Fruit fly (Drosophila melanogaster) whole organism, embryonic: Measurements from ENCODE around the gene CG2854.

Experiments
- Asciz ChIP-seq: fragments of 200-800 bp; sonication (Bioruptor generic); optimal IDR thresholded peaks from 2 replicates; lab custom pipeline; 2017; ENCODE audit warnings: missing biosample characterization, mild to moderate bottlenecking, missing genetic modification characterization, missing genetic modification reagents
- CG10147 ChIP-seq: fragments of 200-800 bp; sonication (Bioruptor generic); optimal IDR thresholded peaks from 2 replicates; lab custom pipeline; 2019; ENCODE audit warnings: missing biosample characterization, mild to moderate bottlenecking, missing genetic modification characterization, moderate library complexity
- CG10267 ChIP-seq: fragments of 200-800 bp; sonication (Bioruptor generic); optimal IDR thresholded peaks from 2 replicates; lab custom pipeline; 2018; ENCODE audit warnings: missing biosample characterization, mild to moderate bottlenecking, missing genetic modification characterization, moderate library complexity
- CG11247 ChIP-seq: fragments of 200-800 bp; sonication (Bioruptor generic); IDR thresholded peaks from 2 replicates; pipeline ENCODE4 v1.3.6; 2022; ENCODE audit warnings: missing biosample characterization, missing genetic modification characterization
- CG11560 ChIP-seq: fragments of 200-800 bp; sonication (Bioruptor generic); IDR thresholded peaks from 3 replicates; pipeline ENCODE4 v1.3.6; 2022; ENCODE audit warnings: missing biosample characterization, missing genetic modification characterization
- CG12071 ChIP-seq: fragments of 200-800 bp; sonication (Bioruptor generic); optimal IDR thresholded peaks from 3 replicates; lab custom pipeline; 2018; ENCODE audit warnings: missing biosample characterization, mild to moderate bottlenecking, missing genetic modification characterization
- CG12219 ChIP-seq: fragments of 200-800 bp; sonication (Bioruptor generic); optimal IDR thresholded peaks from 3 replicates; lab custom pipeline; 2018; ENCODE audit warnings: missing biosample characterization, mild to moderate bottlenecking, missing genetic modification characterization
- CG12236 ChIP-seq: fragments of 200-800 bp; sonication (Bioruptor generic); optimal IDR thresholded peaks from 2 replicates; lab custom pipeline; 2016; ENCODE audit warnings: missing biosample characterization, missing genetic modification characterization
- CG13296 ChIP-seq: fragments of 200-800 bp; sonication (Bioruptor generic); optimal IDR thresholded peaks from 3 replicates; lab custom pipeline; 2018; ENCODE audit warnings: missing biosample characterization, mild to moderate bottlenecking, missing genetic modification characterization
- CG1647 ChIP-seq: fragments of 200-800 bp; sonication (Bioruptor generic); optimal IDR thresholded peaks from 3 replicates; lab custom pipeline; 2016; ENCODE audit warnings: missing biosample characterization, missing genetic modification characterization
- CG17359 ChIP-seq: fragments of 200-800 bp; sonication (Bioruptor generic); optimal IDR thresholded peaks from 3 replicates; lab custom pipeline; 2018; ENCODE audit warnings: missing biosample characterization, mild to moderate bottlenecking, missing genetic modification characterization, moderate library complexity
- CG17829 ChIP-seq: fragments of 200-800 bp; optimal IDR thresholded peaks from 2 replicates; lab custom pipeline; 2019; ENCODE audit warnings: missing biosample characterization, mild to moderate bottlenecking, missing genetic modification characterization, moderate library complexity
- CG30431 ChIP-seq: fragments of 200-800 bp; sonication (Bioruptor generic); optimal IDR thresholded peaks from 2 replicates; lab custom pipeline; 2017; ENCODE audit warnings: missing biosample characterization, missing genetic modification characterization
- CG3281 ChIP-seq: fragments of 200-800 bp; sonication (Bioruptor generic); optimal IDR thresholded peaks from 3 replicates; lab custom pipeline; 2017; ENCODE audit warnings: missing biosample characterization, mild to moderate bottlenecking, missing genetic modification characterization
- CG34224 ChIP-seq: fragments of 200-800 bp; sonication (Bioruptor generic); IDR thresholded peaks from 3 replicates; pipeline ENCODE4 v1.3.6; 2022; ENCODE audit warnings: missing biosample characterization, missing genetic modification characterization; ENCODE audit not compliant: partially characterized antibody
- CG5953 ChIP-seq: fragments of 200-800 bp; sonication (Bioruptor generic); IDR thresholded peaks from 2 replicates; pipeline ENCODE4 v1.3.6; 2022; ENCODE audit warnings: missing biosample characterization, missing genetic modification characterization
- CG7372 ChIP-seq: fragments of 200-800 bp; sonication (Bioruptor generic); IDR thresholded peaks from 2 replicates; pipeline ENCODE4 v1.3.6; 2022; ENCODE audit warnings: missing biosample characterization, missing genetic modification characterization
- CG7928 ChIP-seq: fragments of 200-800 bp; sonication (Bioruptor generic); optimal IDR thresholded peaks from 2 replicates; lab custom pipeline; 2017; ENCODE audit warnings: missing biosample characterization, mild to moderate bottlenecking, missing genetic modification characterization
- CkIIα-i1 ChIP-seq: fragments of 200-800 bp; sonication (Bioruptor generic); IDR thresholded peaks from 2 replicates; pipeline ENCODE4 v1.3.6; 2022; ENCODE audit warnings: missing biosample characterization, missing genetic modification characterization
- Deaf1 ChIP-seq: fragments of 200-800 bp; optimal IDR thresholded peaks from 3 replicates; lab custom pipeline; 2019; ENCODE audit warnings: missing biosample characterization, mild to moderate bottlenecking, missing genetic modification characterization, moderate library complexity
- Dll ChIP-seq: fragments of 200-800 bp; sonication (Bioruptor generic); IDR thresholded peaks from 4 replicates; pipeline ENCODE4 v1.3.6; 2022; ENCODE audit warnings: missing biosample characterization, missing genetic modification characterization; ENCODE audit not compliant: partially characterized antibody
- Drgx ChIP-seq: fragments of 200-800 bp; sonication (Bioruptor generic); IDR thresholded peaks from 2 replicates; pipeline ENCODE4 v1.3.6; 2022; ENCODE audit warnings: missing biosample characterization, missing genetic modification characterization
- E2f2 ChIP-seq: fragments of 200-800 bp; sonication (Bioruptor generic); IDR thresholded peaks from 2 replicates; pipeline ENCODE4 v1.3.6; 2022; ENCODE audit warnings: missing biosample characterization, missing genetic modification characterization
- Lpt ChIP-seq: fragments of >200 bp; optimal IDR thresholded peaks from 2 replicates; lab custom pipeline; 2018; ENCODE audit warnings: missing biosample characterization, missing genetic modification characterization
- NC2β ChIP-seq: fragments of 200-800 bp; sonication (Bioruptor generic); optimal IDR thresholded peaks from 2 replicates; lab custom pipeline; 2016; ENCODE audit warnings: missing biosample characterization, missing genetic modification characterization
- Neu2 ChIP-seq: fragments of 200-800 bp; sonication (Bioruptor generic); optimal IDR thresholded peaks from 3 replicates; lab custom pipeline; 2016; ENCODE audit warnings: missing biosample characterization, missing genetic modification characterization, borderline replicate concordance
- Optix ChIP-seq: fragments of 200-800 bp; sonication (Bioruptor generic); IDR thresholded peaks from 3 replicates; pipeline ENCODE4 v1.3.6; 2022; ENCODE audit warnings: missing biosample characterization, missing genetic modification characterization
- Pdp1 ChIP-seq, 2 experiments: fragments of 200-800 bp; sonication (Bioruptor generic); optimal IDR thresholded peaks; 3 replicates each; lab custom pipeline; 2016; ENCODE audit warnings: missing biosample characterization in 2 of 2, missing genetic modification characterization in 2 of 2, mild to moderate bottlenecking in 1 of 2, moderate library complexity in 1 of 2
- Ravus ChIP-seq: fragments of 200-800 bp; sonication (Bioruptor generic); IDR thresholded peaks from 2 replicates; pipeline ENCODE4 v1.3.6; 2022; ENCODE audit warnings: missing biosample characterization, missing genetic modification characterization
- Sox102F ChIP-seq: fragments of 200-800 bp; sonication (Bioruptor generic); optimal IDR thresholded peaks from 2 replicates; lab custom pipeline; 2018; ENCODE audit warnings: missing biosample characterization, mild to moderate bottlenecking, missing genetic modification characterization, moderate library complexity
- Sry-β ChIP-seq: fragments of 200-800 bp; sonication (Bioruptor generic); optimal IDR thresholded peaks from 2 replicates; lab custom pipeline; 2018; ENCODE audit warnings: missing biosample characterization, mild to moderate bottlenecking, missing genetic modification characterization, moderate library complexity
- Vsx1 ChIP-seq: fragments of 200-800 bp; sonication (Bioruptor generic); optimal IDR thresholded peaks from 2 replicates; lab custom pipeline; 2017; ENCODE audit warnings: missing biosample characterization, mild to moderate bottlenecking, missing genetic modification characterization, missing genetic modification reagents
- abd-A ChIP-seq: fragments of 200-800 bp; sonication (Bioruptor generic); optimal IDR thresholded peaks from 3 replicates; lab custom pipeline; 2019; ENCODE audit warnings: missing biosample characterization, mild to moderate bottlenecking, missing genetic modification characterization, moderate library complexity
- amos ChIP-seq: fragments of 200-800 bp; sonication (Bioruptor generic); IDR thresholded peaks from 2 replicates; pipeline ENCODE4 v1.3.6; 2022; ENCODE audit warnings: missing biosample characterization, missing genetic modification characterization; ENCODE audit not compliant: partially characterized antibody
- ara ChIP-seq: fragments of 200-800 bp; sonication (Bioruptor generic); IDR thresholded peaks from 2 replicates; pipeline ENCODE4 v1.3.6; 2022; ENCODE audit warnings: missing biosample characterization, missing genetic modification characterization
- crc ChIP-seq: fragments of 200-800 bp; sonication (Bioruptor generic); optimal IDR thresholded peaks from 2 replicates; lab custom pipeline; 2016; ENCODE audit warnings: missing biosample characterization, missing genetic modification characterization
- esg ChIP-seq: fragments of 200-800 bp; sonication (Bioruptor generic); conservative IDR thresholded peaks from 2 replicates; pipeline ENCODE4 v1.3.6; 2022; ENCODE audit warnings: missing biosample characterization, missing genetic modification characterization
- eve ChIP-seq, 2 experiments: fragments of >200 bp; optimal IDR thresholded peaks; 2 replicates each; lab custom pipeline; 2017; ENCODE audit warnings: missing biosample characterization in 2 of 2, missing genetic modification characterization in 2 of 2
- fd96Cb ChIP-seq: fragments of 200-800 bp; sonication (Bioruptor generic); optimal IDR thresholded peaks from 2 replicates; lab custom pipeline; 2018; ENCODE audit warnings: missing biosample characterization, mild to moderate bottlenecking, missing genetic modification characterization, moderate library complexity
- grau ChIP-seq: fragments of 200-800 bp; optimal IDR thresholded peaks from 3 replicates; lab custom pipeline; 2019; ENCODE audit warnings: missing biosample characterization, mild to moderate bottlenecking, missing genetic modification characterization, moderate library complexity
- grn ChIP-seq: fragments of 200-800 bp; sonication (Bioruptor generic); optimal IDR thresholded peaks from 3 replicates; lab custom pipeline; 2017; ENCODE audit warnings: missing biosample characterization, missing genetic modification characterization
- ind ChIP-seq: fragments of 200-800 bp; sonication (Bioruptor generic); optimal IDR thresholded peaks from 3 replicates; lab custom pipeline; 2016; ENCODE audit warnings: missing biosample characterization, missing genetic modification characterization
- lbe ChIP-seq: fragments of 200-800 bp; sonication (Bioruptor generic); optimal IDR thresholded peaks from 2 replicates; lab custom pipeline; 2016; ENCODE audit warnings: missing biosample characterization, mild to moderate bottlenecking, missing genetic modification characterization
- lilli ChIP-seq: fragments of 200-800 bp; sonication (Bioruptor generic); optimal IDR thresholded peaks from 3 replicates; lab custom pipeline; 2016; ENCODE audit warnings: missing biosample characterization, missing genetic modification characterization
- maf-S ChIP-seq: fragments of 200-800 bp; sonication (Bioruptor generic); optimal IDR thresholded peaks from 2 replicates; lab custom pipeline; 2016; ENCODE audit warnings: missing biosample characterization, missing genetic modification characterization
- pzg ChIP-seq: fragments of 200-800 bp; sonication (Bioruptor generic); optimal IDR thresholded peaks from 3 replicates; lab custom pipeline; 2018; ENCODE audit warnings: missing biosample characterization, mild to moderate bottlenecking, missing genetic modification characterization, moderate library complexity
- tgo ChIP-seq: fragments of 200-800 bp; sonication (Bioruptor generic); IDR thresholded peaks from 3 replicates; pipeline ENCODE4 v1.3.6; 2022; ENCODE audit warnings: missing biosample characterization, missing genetic modification characterization
- tll ChIP-seq, 2 experiments: fragments of 200-800 bp in 1 of 2; fragments of >200 bp in 1 of 2; sonication (Bioruptor generic) in 1 of 2; optimal IDR thresholded peaks; 2 replicates each; lab custom pipeline; 2017 to 2019; ENCODE audit warnings: missing biosample characterization in 2 of 2, missing genetic modification characterization in 2 of 2, mild to moderate bottlenecking in 1 of 2, moderate library complexity in 1 of 2

The CG2854 gene

DNA sequence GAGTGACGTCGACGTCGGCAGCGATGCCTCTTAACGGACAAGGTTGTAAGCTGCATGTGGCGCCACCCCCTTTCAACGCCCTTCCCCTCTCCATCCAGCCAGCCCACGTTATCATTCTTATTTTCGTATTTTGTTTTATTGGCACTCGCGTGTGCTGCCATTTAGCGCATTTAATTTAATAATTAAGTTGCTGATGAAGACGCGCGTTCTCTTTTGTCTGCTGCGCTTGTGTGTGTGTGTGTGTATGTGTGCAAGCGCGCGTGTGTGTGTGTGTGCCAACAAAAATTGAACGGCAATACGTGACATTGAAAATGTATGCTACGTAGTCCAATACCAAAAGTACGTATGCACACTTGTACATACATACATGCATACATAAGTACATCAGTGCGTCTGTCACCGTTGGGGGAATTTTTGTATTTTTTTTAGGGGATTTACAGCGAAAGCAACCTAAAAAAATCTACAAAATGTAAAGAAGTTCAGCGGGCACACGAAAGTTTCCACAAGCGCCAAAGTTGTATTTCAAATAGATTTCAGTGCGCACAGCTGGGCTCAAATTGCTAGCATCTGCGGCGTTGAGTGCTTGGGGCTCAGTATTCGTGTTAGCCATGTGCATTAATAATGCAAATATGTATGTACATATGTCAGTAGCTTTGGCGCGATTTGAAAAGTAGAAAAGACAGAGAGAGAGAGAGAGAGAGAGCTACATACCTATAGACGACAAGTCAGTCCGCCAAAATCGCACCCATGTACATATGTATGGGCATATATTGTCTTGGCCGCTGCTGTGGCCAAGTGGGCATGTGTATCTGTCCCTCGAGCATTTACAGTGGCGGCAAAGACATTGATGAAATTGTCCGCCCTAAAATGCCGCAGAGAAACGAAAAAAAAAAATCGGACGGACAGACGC is 25.1 kb upstream of the CG2854 start (continued):
- TF ChIP-seq lbe (no peak), CG17359 (tag; lab: Kevin White, UChicago) (peak; percentile 82), Sry-β (GFP tag; lab: Kevin White, UChicago) (no peak), E2f2 (GFP tag; lab: Robert Waterston, UW) (peak; percentile 62), tll (GFP tag; optimal IDR thresholded peaks at IDR 0.05; lab: Kevin White, UChicago) (no peak), Dll (GFP tag; lab: Robert Waterston, UW) (no peak), Deaf1 (peak; percentile 34), maf-S (peak; percentile 71), Drgx (GFP tag; lab: Robert Waterston, UW) (peak; percentile 78), Vsx1 (GFP tag; lab: Kevin White, UChicago) (peak; percentile 50), eve (GFP tag; optimal IDR thresholded peaks at IDR 0.05; lab: Kevin White, UChicago) (peak in 1 of 2 experiments; percentile 96), crc (GFP tag; lab: Kevin White, UChicago) (peak; percentile 73), grau (tag; lab: Kevin White, UChicago) (peak; percentile 81), CG3281 (GFP tag; lab: Kevin White, UChicago) (peak; percentile 79), abd-A (tag; lab: Kevin White, UChicago) (no peak), lilli (GFP tag; lab: Kevin White, UChicago) (peak; percentile 78), grn (GFP tag; lab: Kevin White, UChicago) (no peak), CG12219 (peak; percentile 86), fd96Cb (tag; lab: Kevin White, UChicago) (peak; percentile 86), Asciz (GFP tag; lab: Kevin White, UChicago) (peak; percentile 73), Pdp1 (GFP tag; optimal IDR thresholded peaks at IDR 0.05; lab: Kevin White, UChicago) (peak; percentile 52 to 81), Optix (GFP tag; lab: Robert Waterston, UW) (peak; percentile 78; the same call in 2 of the 3 replicates), CG7372 (peak; percentile 75), CG10267 (tag; lab: Kevin White, UChicago) (peak; percentile 64), Lpt (GFP tag; lab: Kevin White, UChicago) (no peak), pzg (GFP tag; lab: Kevin White, UChicago) (no peak), tgo (GFP tag; lab: Robert Waterston, UW) (peak; percentile 82; the same call in 2 of the 3 replicates), NC2β (peak; percentile 66), CG1647 (peak; percentile 56), CG13296 (GFP tag; lab: Kevin White, UChicago) (peak; percentile 79), CG5953 (GFP tag; lab: Robert Waterston, UW) (peak; percentile 56; the same call in 1 of the 2 replicates), amos (GFP tag; lab: Robert Waterston, UW) (no peak), esg (GFP tag; lab: Robert Waterston, UW) (peak; percentile 80), ind (peak; percentile 85), CG17829 (tag; lab: Kevin White, UChicago) (peak; percentile 84), CG10147 (peak; percentile 58), CG12071 (peak; percentile 86), CG7928 (peak; percentile 20), Neu2 (GFP tag; lab: Kevin White, UChicago) (no peak), CG34224 (GFP tag; lab: Robert Waterston, UW) (no peak), CG11560 (peak; percentile 66), ara (peak; percentile 87), Sox102F (GFP tag; lab: Kevin White, UChicago) (peak; percentile 83), Ravus (GFP tag; lab: Robert Waterston, UW) (peak; percentile 39), CG12236 (GFP tag; lab: Kevin White, UChicago) (peak; percentile 68), CG30431 (GFP tag; lab: Kevin White, UChicago) (peak; percentile 79), CG11247 (GFP tag; lab: Robert Waterston, UW) (peak; percentile 66; the same call in 1 of the 2 replicates), CkIIα-i1 (GFP tag; lab: Robert Waterston, UW) (0 out of 2 replicates have a peak, but pooled peaks have one; percentile 14)
